Fruit fly (Drosophila melanogaster) whole organism, prepupa: Measurements from ENCODE around the gene Cyp308a1.

Experiments used
- Blimp-1 ChIP-seq: fragments of 200-800 bp; sonication (Bioruptor generic); optimal IDR thresholded peaks from 3 replicates; lab custom pipeline; 2017; ENCODE audit warnings: missing biosample characterization, missing genetic modification characterization, mild to moderate bottlenecking, moderate library complexity, missing genetic modification reagents
- CG10669 ChIP-seq: fragments of 200-800 bp; sonication (Bioruptor generic); optimal IDR thresholded peaks from 3 replicates; lab custom pipeline; 2018; ENCODE audit warnings: missing biosample characterization, mild to moderate bottlenecking, missing genetic modification characterization, moderate library complexity
- CG11294 ChIP-seq: fragments of 200-800 bp; sonication (Bioruptor generic); IDR thresholded peaks from 2 replicates; pipeline ENCODE4 v1.3.6; 2022; ENCODE audit warnings: missing biosample characterization, missing genetic modification characterization
- CG11762 ChIP-seq: fragments of 200-800 bp; sonication (Bioruptor generic); optimal IDR thresholded peaks from 3 replicates; lab custom pipeline; 2016; ENCODE audit warnings: missing biosample characterization, missing genetic modification characterization; ENCODE audit not compliant: insufficient read depth
- CG11902 ChIP-seq: fragments of 200-800 bp; sonication (Bioruptor generic); optimal IDR thresholded peaks from 3 replicates; lab custom pipeline; 2016; ENCODE audit warnings: missing biosample characterization, missing genetic modification characterization
- CG15336 ChIP-seq: fragments of 200-800 bp; sonication (Bioruptor generic); IDR thresholded peaks from 2 replicates; pipeline ENCODE4 v1.3.6; 2022; ENCODE audit warnings: missing biosample characterization, missing genetic modification characterization
- CG3032 ChIP-seq: fragments of 200-800 bp; optimal IDR thresholded peaks from 2 replicates; lab custom pipeline; 2019; ENCODE audit warnings: missing biosample characterization, mild to moderate bottlenecking, missing genetic modification characterization, moderate library complexity
- CG32006 ChIP-seq: fragments of 200-800 bp; sonication (Bioruptor generic); optimal IDR thresholded peaks from 3 replicates; lab custom pipeline; 2017; ENCODE audit warnings: missing biosample characterization, mild to moderate bottlenecking, missing genetic modification characterization
- CG6276 ChIP-seq: fragments of 200-800 bp; sonication (Bioruptor generic); optimal IDR thresholded peaks from 2 replicates; lab custom pipeline; 2017; ENCODE audit warnings: missing biosample characterization, mild to moderate bottlenecking, missing genetic modification characterization
- CG6808 ChIP-seq: fragments of 200-800 bp; sonication (Bioruptor generic); optimal IDR thresholded peaks from 3 replicates; lab custom pipeline; 2017; ENCODE audit warnings: missing biosample characterization, missing genetic modification characterization, mild to moderate bottlenecking, moderate library complexity, missing genetic modification reagents
- CG6854 ChIP-seq: fragments of 200-800 bp; sonication (Bioruptor generic); optimal IDR thresholded peaks from 2 replicates; lab custom pipeline; 2017; ENCODE audit warnings: missing biosample characterization, mild to moderate bottlenecking, missing genetic modification characterization
- CG8119 ChIP-seq: fragments of 200-800 bp; sonication (Bioruptor generic); IDR thresholded peaks from 3 replicates; pipeline ENCODE4 v1.3.6; 2022; ENCODE audit warnings: missing biosample characterization, missing genetic modification characterization
- CG8632 ChIP-seq: fragments of 200-800 bp; sonication (Bioruptor generic); optimal IDR thresholded peaks from 3 replicates; lab custom pipeline; 2016; ENCODE audit warnings: missing biosample characterization, missing genetic modification characterization
- Eip78C ChIP-seq: fragments of 200-800 bp; sonication (Bioruptor generic); peaks from one replicate; lab custom pipeline; 2016; ENCODE audit warnings: missing biosample characterization, missing genetic modification characterization
- Ets21C ChIP-seq: fragments of 200-800 bp; sonication (Bioruptor generic); optimal IDR thresholded peaks from 3 replicates; lab custom pipeline; 2016; ENCODE audit warnings: missing biosample characterization, missing genetic modification characterization
- Ets96B ChIP-seq: fragments of 200-800 bp; optimal IDR thresholded peaks from 2 replicates; lab custom pipeline; 2019; ENCODE audit warnings: missing biosample characterization, mild to moderate bottlenecking, missing genetic modification characterization, moderate library complexity
- Gug ChIP-seq: fragments of 200-800 bp; sonication (Bioruptor generic); IDR thresholded peaks from 2 replicates; pipeline ENCODE4 v1.3.6; 2022; ENCODE audit warnings: missing biosample characterization, missing genetic modification characterization
- Hr38 ChIP-seq: sonication (Bioruptor generic); optimal IDR thresholded peaks from 2 replicates; lab custom pipeline; 2016; ENCODE audit warnings: missing biosample characterization, missing genetic modification characterization
- Hr4 ChIP-seq: fragments of 200-800 bp; sonication (Bioruptor generic); optimal IDR thresholded peaks from 3 replicates; lab custom pipeline; 2016; ENCODE audit warnings: missing biosample characterization, missing genetic modification characterization
- Lpt ChIP-seq: fragments of 200-800 bp; sonication (Bioruptor generic); optimal IDR thresholded peaks from 3 replicates; lab custom pipeline; 2016; ENCODE audit warnings: missing biosample characterization, missing genetic modification characterization
- Met ChIP-seq: fragments of 200-800 bp; sonication (Bioruptor generic); optimal IDR thresholded peaks from 3 replicates; lab custom pipeline; 2016; ENCODE audit warnings: missing biosample characterization, missing genetic modification characterization
- Sox102F ChIP-seq: fragments of 200-800 bp; sonication (Bioruptor generic); optimal IDR thresholded peaks from 2 replicates; lab custom pipeline; 2016; ENCODE audit warnings: missing biosample characterization, mild to moderate bottlenecking, missing genetic modification characterization
- Sox14 ChIP-seq: fragments of 200-800 bp; sonication (Bioruptor generic); optimal IDR thresholded peaks from 3 replicates; lab custom pipeline; 2016; ENCODE audit warnings: missing biosample characterization, missing genetic modification characterization
- acj6 ChIP-seq: fragments of 200-800 bp; sonication (Bioruptor generic); optimal IDR thresholded peaks from 3 replicates; lab custom pipeline; 2016; ENCODE audit warnings: missing biosample characterization, missing genetic modification characterization
- dac ChIP-seq: fragments of 200-800 bp; sonication (Bioruptor generic); optimal IDR thresholded peaks from 2 replicates; lab custom pipeline; 2017; ENCODE audit warnings: missing biosample characterization, mild to moderate bottlenecking, missing genetic modification characterization
- dsx ChIP-seq: fragments of 200-800 bp; optimal IDR thresholded peaks from 3 replicates; lab custom pipeline; 2019; ENCODE audit warnings: missing biosample characterization, mild to moderate bottlenecking, missing genetic modification characterization, moderate library complexity; ENCODE audit not compliant: poor library complexity, severe bottlenecking
- eg ChIP-seq: fragments of 200-800 bp; sonication (Bioruptor generic); IDR thresholded peaks from 3 replicates; pipeline ENCODE4 v1.3.6; 2022; ENCODE audit warnings: missing biosample characterization, missing genetic modification characterization
- esn ChIP-seq: fragments of 200-800 bp; sonication (Bioruptor generic); optimal IDR thresholded peaks from 2 replicates; lab custom pipeline; 2016; ENCODE audit warnings: missing biosample characterization, mild to moderate bottlenecking, missing genetic modification characterization, moderate library complexity
- fd59A ChIP-seq: fragments of 200-800 bp; sonication (Bioruptor generic); optimal IDR thresholded peaks from 2 replicates; lab custom pipeline; 2017; ENCODE audit warnings: missing biosample characterization, mild to moderate bottlenecking, missing genetic modification characterization, missing genetic modification reagents
- fd85E ChIP-seq: fragments of 200-800 bp; sonication (Bioruptor generic); optimal IDR thresholded peaks from 3 replicates; lab custom pipeline; 2016; ENCODE audit warnings: missing biosample characterization, missing genetic modification characterization
- fkh ChIP-seq: fragments of 200-800 bp; sonication (Bioruptor generic); optimal IDR thresholded peaks from 3 replicates; lab custom pipeline; 2017; ENCODE audit warnings: missing biosample characterization, mild to moderate bottlenecking, missing genetic modification characterization, moderate library complexity
- pdm3 ChIP-seq: fragments of 200-800 bp; sonication (Bioruptor generic); optimal IDR thresholded peaks from 3 replicates; lab custom pipeline; 2016; ENCODE audit warnings: missing biosample characterization, missing genetic modification characterization
- spab ChIP-seq: fragments of 200-800 bp; sonication (Bioruptor generic); optimal IDR thresholded peaks from 2 replicates; lab custom pipeline; 2017; ENCODE audit warnings: missing biosample characterization, mild to moderate bottlenecking, missing genetic modification characterization, missing genetic modification reagents
- svp ChIP-seq: fragments of 200-800 bp; sonication (Bioruptor generic); peaks from one replicate; lab custom pipeline; 2016; ENCODE audit warnings: missing biosample characterization, missing genetic modification characterization
- topi ChIP-seq: fragments of 200-800 bp; sonication (Bioruptor generic); optimal IDR thresholded peaks from 3 replicates; lab custom pipeline; 2016; ENCODE audit warnings: missing biosample characterization, missing genetic modification characterization

Gene Cyp308a1

DNA sequence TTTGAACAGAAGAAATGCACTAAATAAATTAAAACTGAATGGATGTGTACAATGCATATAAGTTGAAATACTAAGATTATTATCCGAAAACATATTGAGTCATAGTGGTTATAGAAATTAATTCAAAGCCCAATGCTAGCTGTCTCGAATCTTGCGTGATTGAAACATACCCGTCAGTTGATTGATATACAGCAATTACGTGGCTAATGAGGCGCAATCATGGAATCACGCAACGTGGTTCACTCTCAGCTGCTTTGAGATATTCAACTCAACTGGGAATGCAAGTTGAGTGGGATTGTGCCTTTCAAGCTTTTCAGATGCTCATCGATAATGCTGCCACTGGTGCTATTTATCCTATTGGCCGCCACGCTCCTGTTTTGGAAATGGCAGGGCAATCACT, at the start of gene Cyp308a1:
TSS of gene Cyp308a1 (plus strand) at position 301 of the 400 bp plus-strand sequence.
- no peak for TF ChIP-seq CG8119 (GFP tag; lab: Robert Waterston, UW)
- no peak for TF ChIP-seq CG11902
- no peak for TF ChIP-seq Sox102F (GFP tag; lab: Kevin White, UChicago)
- no peak for TF ChIP-seq Lpt
- TF ChIP-seq CG8632 (GFP tag; lab: Kevin White, UChicago), result no peak
- TF ChIP-seq Sox14 (GFP tag; lab: Kevin White, UChicago), result no peak
- TF ChIP-seq fkh (GFP tag; lab: Kevin White, UChicago), result no peak
- no peak for TF ChIP-seq Gug
- TF ChIP-seq pdm3, result no peak
- TF ChIP-seq eg (GFP tag; lab: Robert Waterston, UW), result no peak
- no peak for TF ChIP-seq esn (GFP tag; lab: Kevin White, UChicago)
- TF ChIP-seq CG6854 (GFP tag; lab: Kevin White, UChicago), result no peak
- no peak for TF ChIP-seq Met (GFP tag; lab: Kevin White, UChicago)
- TF ChIP-seq dsx (GFP tag; lab: Kevin White, UChicago), result no peak
- TF ChIP-seq spab (GFP tag; lab: Kevin White, UChicago), result no peak

dm6 chrX:18662053-18662452, 47.6 kb upstream of the Cyp308a1 start, which contains the start of gene CG6696:
CG6696 (minus strand) TSS chrX:18662153.
- no peak for TF ChIP-seq pdm3
- no peak for TF ChIP-seq Hr4
- no peak for TF ChIP-seq svp
- no peak for TF ChIP-seq Hr38
- TF ChIP-seq Ets21C (GFP tag; lab: Kevin White, UChicago), result no peak
- TF ChIP-seq Ets96B (tag; lab: Kevin White, UChicago), result no peak
- no peak for TF ChIP-seq Sox14 (GFP tag; lab: Kevin White, UChicago)
- TF ChIP-seq CG6808 (GFP tag; lab: Kevin White, UChicago), result no peak
- TF ChIP-seq fd59A (GFP tag; lab: Kevin White, UChicago), result no peak

dm6 chrX:18663362-18663761, 46.3 kb upstream of the Cyp308a1 start:
- peak; percentile 76 for TF ChIP-seq CG32006 (GFP tag; lab: Kevin White, UChicago)
- TF ChIP-seq Sox14 (GFP tag; lab: Kevin White, UChicago), result no peak
- TF ChIP-seq CG15336 (GFP tag; lab: Robert Waterston, UW), result peak; percentile 45; the same call in 1 of the 2 replicates
- 0 out of 3 replicates have a peak, but pooled peaks have one; percentile 26 for TF ChIP-seq eg (GFP tag; lab: Robert Waterston, UW)
- peak; percentile 26 for TF ChIP-seq CG6276 (GFP tag; lab: Kevin White, UChicago)

dm6 chrX:18665715-18666267, 43.9 kb upstream of the Cyp308a1 start:
- TF ChIP-seq acj6 (GFP tag; lab: Kevin White, UChicago) (no peak), fd85E (GFP tag; lab: Kevin White, UChicago) (no peak), CG11762 (GFP tag; lab: Kevin White, UChicago) (no peak), Eip78C (GFP tag; lab: Kevin White, UChicago) (peak; percentile 24), Ets96B (tag; lab: Kevin White, UChicago) (no peak), dac (GFP tag; lab: Kevin White, UChicago) (no peak), CG3032 (tag; lab: Kevin White, UChicago) (no peak), svp (peak; percentile 56), CG6854 (GFP tag; lab: Kevin White, UChicago) (peak; percentile 50), Hr4 (no peak), CG11294 (GFP tag; lab: Robert Waterston, UW) (no peak), CG8119 (GFP tag; lab: Robert Waterston, UW) (no peak), Blimp-1 (GFP tag; lab: Kevin White, UChicago) (no peak), topi (no peak), CG10669 (GFP tag; lab: Kevin White, UChicago) (no peak), CG11902 (no peak)
